Fruit fly (Drosophila melanogaster) whole organism, prepupa: ENCODE results near the gene GNBP2.

Experiments used
- CG6792 ChIP-seq: fragments of 200-800 bp; sonication (Bioruptor generic); optimal IDR thresholded peaks from 3 replicates; lab custom pipeline; 2016; ENCODE audit warnings: missing biosample characterization, missing genetic modification characterization
- CG8632 ChIP-seq: fragments of 200-800 bp; sonication (Bioruptor generic); optimal IDR thresholded peaks from 3 replicates; lab custom pipeline; 2016; ENCODE audit warnings: missing biosample characterization, missing genetic modification characterization
- Gug ChIP-seq: fragments of 200-800 bp; sonication (Bioruptor generic); IDR thresholded peaks from 2 replicates; pipeline ENCODE4 v1.3.6; 2022; ENCODE audit warnings: missing biosample characterization, missing genetic modification characterization
- Hr39 ChIP-seq: fragments of 200-800 bp; sonication (Bioruptor generic); optimal IDR thresholded peaks from 2 replicates; lab custom pipeline; 2016; ENCODE audit warnings: missing biosample characterization, missing genetic modification characterization
- OdsH ChIP-seq: fragments of 200-800 bp; sonication (Bioruptor generic); optimal IDR thresholded peaks from 3 replicates; lab custom pipeline; 2016; ENCODE audit warnings: missing biosample characterization, missing genetic modification characterization
- Sox14 ChIP-seq: fragments of 200-800 bp; sonication (Bioruptor generic); optimal IDR thresholded peaks from 3 replicates; lab custom pipeline; 2016; ENCODE audit warnings: missing biosample characterization, missing genetic modification characterization
- lz ChIP-seq: fragments of 200-800 bp; sonication (Bioruptor generic); optimal IDR thresholded peaks from 3 replicates; lab custom pipeline; 2016; ENCODE audit warnings: missing biosample characterization, missing genetic modification characterization

DNA sequence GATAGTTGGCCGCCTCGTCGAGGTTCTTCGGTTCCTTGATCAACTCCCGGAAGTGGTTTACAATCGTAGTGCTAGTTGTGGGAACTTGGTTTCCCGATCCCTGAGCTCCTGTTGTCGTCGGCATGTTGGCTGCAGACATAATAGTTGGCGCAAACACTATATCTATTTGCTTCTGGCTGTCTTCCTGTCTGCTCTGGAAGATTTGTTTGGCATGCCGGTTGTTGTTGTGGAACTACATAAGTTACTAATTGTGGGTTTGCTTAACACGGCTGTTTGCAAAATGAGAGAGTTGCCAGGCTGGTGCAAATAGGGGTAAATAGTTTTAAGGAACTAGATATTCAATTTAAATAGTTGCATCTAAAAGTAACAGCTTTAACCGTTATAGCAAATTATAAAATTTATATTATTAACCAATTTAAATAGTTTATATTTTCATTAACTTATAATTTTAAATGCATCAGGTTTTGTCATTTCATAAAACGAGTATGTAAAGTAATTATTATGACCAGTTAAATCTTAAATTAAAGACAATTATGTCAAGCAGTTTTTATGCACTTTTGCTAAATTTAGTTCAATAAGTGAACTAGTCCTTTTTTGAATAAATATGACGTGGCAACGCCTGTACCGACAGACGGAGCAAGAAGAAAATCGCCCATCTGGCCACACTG lies 6.5 kb upstream of the GNBP2 start, which contains the start of the genes Sgf11 and CG32202:
- TF ChIP-seq OdsH (GFP tag; lab: Kevin White, UChicago) (peak; percentile 67), Hr39 (GFP tag; lab: Kevin White, UChicago) (peak; percentile 36), Sox14 (peak; percentile 36), lz (GFP tag; lab: Kevin White, UChicago) (peak; percentile 33), CG6792 (GFP tag; lab: Kevin White, UChicago) (peak; percentile 35), Gug (GFP tag; lab: Robert Waterston, UW) (peak; percentile 20; the same call in 1 of the 2 replicates), CG8632 (GFP tag; lab: Kevin White, UChicago) (peak; percentile 57)
